Worm (Caenorhabditis elegans) whole organism, L2 larva: ENCODE results near the gene asp-16.

Experiments used
- C34F6.9 ChIP-seq: fragments of 150-350 bp; optimal IDR thresholded peaks from 2 replicates; lab custom pipeline; 2014; ENCODE audit warnings: missing biosample characterization, missing genetic modification characterization
- F13H6.1 ChIP-seq: sonication (generic microtip); optimal IDR thresholded peaks from 2 replicates; lab custom pipeline; 2016; ENCODE audit warnings: missing genetic modification characterization, missing compliant biosample characterization
- R02D3.7 ChIP-seq: fragments of 150-350 bp; optimal IDR thresholded peaks from 2 replicates; lab custom pipeline; 2014; ENCODE audit warnings: missing biosample characterization, missing genetic modification characterization
- ZK546.5 ChIP-seq: sonication (generic microtip); optimal IDR thresholded peaks from 2 replicates; lab custom pipeline; 2017; ENCODE audit warnings: missing biosample characterization, missing genetic modification characterization
- alr-1 ChIP-seq: fragments of 150-350 bp; optimal IDR thresholded peaks from 2 replicates; lab custom pipeline; 2014; ENCODE audit warnings: missing biosample characterization, missing genetic modification characterization
- aly-2 ChIP-seq: fragments of 150-350 bp; optimal IDR thresholded peaks from 2 replicates; lab custom pipeline; 2014; ENCODE audit warnings: missing biosample characterization, missing genetic modification characterization
- ama-1 ChIP-seq: fragments of 150-350 bp; optimal IDR thresholded peaks from 2 replicates; lab custom pipeline; 2018; ENCODE audit warnings: inconsistent platforms
- blmp-1 ChIP-seq: sonication (generic microtip); optimal IDR thresholded peaks from 2 replicates; lab custom pipeline; 2017; ENCODE audit warnings: missing genetic modification characterization, mild to moderate bottlenecking, missing compliant biosample characterization, antibody characterized with exemption, moderate library complexity; ENCODE audit not compliant: insufficient read depth
- ceh-16 ChIP-seq: fragments of 150-350 bp; optimal IDR thresholded peaks from 2 replicates; lab custom pipeline; 2014; ENCODE audit warnings: missing biosample characterization, missing genetic modification characterization
- ceh-82 ChIP-seq: fragments of 150-350 bp; optimal IDR thresholded peaks from 2 replicates; lab custom pipeline; 2014; ENCODE audit warnings: missing biosample characterization, missing genetic modification characterization
- crh-2 ChIP-seq: sonication (generic microtip); optimal IDR thresholded peaks from 2 replicates; lab custom pipeline; 2017; ENCODE audit warnings: missing biosample characterization, missing genetic modification characterization
- egl-27 ChIP-seq: sonication (generic microtip); optimal IDR thresholded peaks from 3 replicates; lab custom pipeline; 2017; ENCODE audit warnings: missing biosample characterization, missing genetic modification reagents, missing genetic modification characterization
- fos-1 ChIP-seq: fragments of 150-350 bp; optimal IDR thresholded peaks from 2 replicates; lab custom pipeline; 2014; ENCODE audit warnings: missing biosample characterization, missing genetic modification characterization
- lin-13 ChIP-seq: fragments of 150-350 bp; optimal IDR thresholded peaks from 2 replicates; lab custom pipeline; 2014; ENCODE audit warnings: missing biosample characterization, missing genetic modification reagents, missing genetic modification characterization
- lin-39 ChIP-seq: fragments of 150-350 bp; optimal IDR thresholded peaks from 2 replicates; lab custom pipeline; 2014; ENCODE audit warnings: missing biosample characterization, missing genetic modification reagents, missing genetic modification characterization
- lsy-2 ChIP-seq, 2 experiments: fragments of 150-350 bp in 1 of 2; sonication (generic microtip) in 1 of 2; optimal IDR thresholded peaks; 2 replicates each; lab custom pipeline; 2014 to 2017; ENCODE audit warnings: missing biosample characterization in 2 of 2, missing genetic modification characterization in 2 of 2
- mab-5 ChIP-seq: fragments of 150-350 bp; optimal IDR thresholded peaks from 2 replicates; lab custom pipeline; 2014; ENCODE audit warnings: missing biosample characterization, missing genetic modification characterization
- mbf-1 ChIP-seq: sonication (generic microtip); optimal IDR thresholded peaks from 2 replicates; lab custom pipeline; 2017; ENCODE audit warnings: missing biosample characterization, missing genetic modification characterization
- nhr-10 ChIP-seq: sonication (generic microtip); optimal IDR thresholded peaks from 2 replicates; lab custom pipeline; 2017; ENCODE audit warnings: missing biosample characterization, missing genetic modification characterization
- nhr-11 ChIP-seq: fragments of 150-350 bp; optimal IDR thresholded peaks from 2 replicates; lab custom pipeline; 2014; ENCODE audit warnings: missing biosample characterization, missing genetic modification characterization
- nhr-12 ChIP-seq: fragments of 150-350 bp; optimal IDR thresholded peaks from 2 replicates; lab custom pipeline; 2014; ENCODE audit warnings: missing biosample characterization, missing genetic modification characterization
- nhr-129 ChIP-seq: fragments of 150-350 bp; optimal IDR thresholded peaks from 2 replicates; lab custom pipeline; 2014; ENCODE audit warnings: missing biosample characterization, missing genetic modification characterization
- nhr-21 ChIP-seq: fragments of 150-350 bp; optimal IDR thresholded peaks from 2 replicates; lab custom pipeline; 2014; ENCODE audit warnings: missing biosample characterization, missing genetic modification characterization
- nhr-23 ChIP-seq: fragments of 150-350 bp; optimal IDR thresholded peaks from 2 replicates; lab custom pipeline; 2014; ENCODE audit warnings: missing biosample characterization, missing genetic modification reagents, missing genetic modification characterization
- nhr-237 ChIP-seq: fragments of 150-350 bp; optimal IDR thresholded peaks from 2 replicates; lab custom pipeline; 2014; ENCODE audit warnings: missing biosample characterization, missing genetic modification characterization
- peb-1 ChIP-seq: fragments of 150-350 bp; optimal IDR thresholded peaks from 2 replicates; lab custom pipeline; 2014; ENCODE audit warnings: missing biosample characterization, missing genetic modification characterization
- skn-1 ChIP-seq: sonication (generic microtip); optimal IDR thresholded peaks from 2 replicates; lab custom pipeline; 2017; ENCODE audit warnings: missing biosample characterization, missing genetic modification characterization
- sma-3 ChIP-seq: sonication (generic microtip); optimal IDR thresholded peaks from 2 replicates; lab custom pipeline; 2016; ENCODE audit warnings: missing genetic modification reagents, missing genetic modification characterization, missing compliant biosample characterization
- sma-9 ChIP-seq, 2 experiments: fragments of 150-350 bp in 1 of 2; sonication (generic microtip) in 1 of 2; optimal IDR thresholded peaks; 2 replicates each; lab custom pipeline; 2014 to 2016; ENCODE audit warnings: missing genetic modification characterization in 2 of 2, mild to moderate bottlenecking in 1 of 2, missing biosample characterization in 1 of 2, missing compliant biosample characterization in 1 of 2, missing genetic modification reagents in 1 of 2, moderate library complexity in 1 of 2
- snpc-4 ChIP-seq: fragments of 150-350 bp; optimal IDR thresholded peaks from 2 replicates; lab custom pipeline; 2014; ENCODE audit warnings: missing biosample characterization, missing genetic modification characterization
- unc-55 ChIP-seq: fragments of 150-350 bp; sonication (generic microtip); optimal IDR thresholded peaks from 3 replicates; lab custom pipeline; 2014; ENCODE audit warnings: missing biosample characterization, missing genetic modification reagents, missing genetic modification characterization
- zag-1 ChIP-seq: fragments of 150-350 bp; optimal IDR thresholded peaks from 2 replicates; lab custom pipeline; 2014; ENCODE audit warnings: missing biosample characterization, missing genetic modification characterization
- ztf-1 ChIP-seq: fragments of 200-800 bp; sonication (Bioruptor generic); conservative IDR thresholded peaks from 2 replicates; pipeline ENCODE4 v1.3.6; 2022; ENCODE audit warnings: missing genetic modification characterization, missing compliant biosample characterization
- ztf-11 ChIP-seq: sonication (generic microtip); optimal IDR thresholded peaks from 2 replicates; lab custom pipeline; 2017; ENCODE audit warnings: missing biosample characterization, missing genetic modification characterization
- ztf-4 ChIP-seq: fragments of 150-350 bp; optimal IDR thresholded peaks from 2 replicates; lab custom pipeline; 2014; ENCODE audit warnings: missing biosample characterization, missing genetic modification characterization

Gene asp-16

DNA sequence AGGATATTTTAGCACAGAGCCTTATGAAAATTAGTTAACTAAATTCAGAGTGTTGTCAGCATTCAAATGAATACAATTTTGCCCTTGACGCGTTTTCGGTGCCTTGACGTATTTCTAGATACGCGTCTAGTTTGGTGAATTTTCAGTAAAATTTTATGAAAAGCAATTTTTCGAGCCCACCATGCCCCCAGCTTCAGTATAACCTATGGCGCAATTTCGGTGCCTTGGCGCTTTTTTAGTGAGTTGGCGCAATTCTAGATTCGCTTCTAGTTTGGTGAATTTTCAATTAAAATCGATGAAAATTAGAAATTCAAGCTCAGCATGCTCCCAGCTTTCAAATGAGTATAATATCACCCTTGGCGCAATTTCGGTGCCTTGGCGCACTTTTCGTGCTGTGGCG lies 29.2 kb downstream of the asp-16 start:
- TF ChIP-seq ztf-4 (tag; lab: Kevin White, UChicago) (no peak), lin-39 (tag; lab: Kevin White, UChicago) (no peak)

DNA sequence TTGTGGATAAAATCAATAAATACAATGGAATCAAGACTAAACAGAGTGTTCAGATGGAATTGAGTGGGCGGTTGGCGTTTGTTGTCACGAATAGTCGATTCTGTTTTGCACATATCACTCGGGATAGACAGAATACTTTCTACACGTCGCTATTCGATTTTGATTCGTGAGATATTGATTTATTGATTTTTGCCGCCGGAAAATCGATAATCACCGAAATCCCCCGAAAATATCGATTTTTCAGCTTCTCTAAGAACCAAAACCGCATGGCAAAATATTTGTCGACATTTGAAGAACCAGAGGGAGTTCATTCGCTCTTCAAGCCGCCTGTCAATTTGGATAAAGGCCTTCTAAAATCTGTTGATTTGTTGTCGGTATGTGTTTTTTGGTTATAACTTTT lies 32.0 kb downstream of the asp-16 start:
- TF ChIP-seq lin-13 (GFP tag; lab: Kevin White, UChicago): no peak
- TF ChIP-seq nhr-12 (tag; lab: Kevin White, UChicago): no peak
- TF ChIP-seq snpc-4 (tag; lab: Kevin White, UChicago): no peak
- TF ChIP-seq ceh-82 (tag; lab: Kevin White, UChicago): no peak

- TF ChIP-seq lsy-2 (tag; optimal IDR thresholded peaks at IDR 0.05; lab: Kevin White, UChicago) (no peak), crh-2 (tag; lab: Kevin White, UChicago) (no peak), nhr-237 (tag; lab: Kevin White, UChicago) (no peak), ztf-11 (tag; lab: Kevin White, UChicago) (no peak), ceh-16 (tag; lab: Kevin White, UChicago) (no peak)
These were observed 40.7 kb downstream of the asp-16 start, which contains the start of gene Y39B6A.33 for ce11 chrV:19001656-19002055. Gene Y39B6A.33, plus strand, starts transcription at chrV:19001956.

ce11 chrV:19001016-19001415 lies 41.4 kb downstream of the asp-16 start, which contains the start of gene Y39B6A.34:
Gene Y39B6A.34, plus strand, starts transcription at chrV:19001018.
- TF ChIP-seq C34F6.9 (tag; lab: Kevin White, UChicago) (peak; percentile 23), zag-1 (tag; lab: Kevin White, UChicago) (no peak), sma-9 (GFP tag; optimal IDR thresholded peaks at IDR 0.05; lab: Kevin White, UChicago) (peak; percentile 25), sma-9 (tag; optimal IDR thresholded peaks at IDR 0.05; lab: Kevin White, UChicago) (no peak), lsy-2 (tag; optimal IDR thresholded peaks at IDR 0.05; lab: Kevin White, UChicago) (peak in 1 of 2 experiments; percentile 24), egl-27 (no peak), alr-1 (tag; lab: Kevin White, UChicago) (no peak), unc-55 (GFP tag; lab: Kevin White, UChicago) (peak; percentile 41), F13H6.1 (tag; lab: Kevin White, UChicago) (peak; percentile 13), aly-2 (tag; lab: Kevin White, UChicago) (no peak), mbf-1 (no peak), ztf-4 (tag; lab: Kevin White, UChicago) (no peak), nhr-129 (no peak), ceh-82 (tag; lab: Kevin White, UChicago) (no peak), ZK546.5 (no peak)

ce11 chrV:19000542-19000941 lies 41.9 kb downstream of the asp-16 start:
- TF ChIP-seq nhr-11 (tag; lab: Kevin White, UChicago): no peak
- TF ChIP-seq aly-2 (tag; lab: Kevin White, UChicago): no peak
- no peak for TF ChIP-seq peb-1 (tag; lab: Kevin White, UChicago)
- TF ChIP-seq crh-2 (tag; lab: Kevin White, UChicago): no peak
- no peak for TF ChIP-seq fos-1 (tag; lab: Kevin White, UChicago)

DNA sequence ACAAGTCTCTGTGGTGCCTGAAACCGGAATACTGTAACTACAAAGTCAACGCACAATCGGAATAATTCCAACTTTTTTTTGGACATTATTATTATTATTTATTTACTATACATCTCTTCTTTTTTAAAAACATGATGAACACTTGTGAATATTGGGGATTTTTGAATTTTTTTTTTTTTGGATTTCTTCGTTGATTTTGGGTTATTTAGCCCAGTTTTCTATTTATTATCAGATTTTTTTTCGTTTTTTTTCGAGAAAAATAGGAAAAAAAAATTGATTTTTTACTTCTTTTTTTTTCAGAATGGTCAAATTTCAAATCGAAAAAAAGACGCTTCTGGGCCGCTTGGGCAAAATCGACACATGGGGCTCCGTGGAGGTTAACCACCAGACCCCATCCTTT lies 44.4 kb downstream of the asp-16 start, which contains the start of gene tgt-2:
tgt-2 (plus strand) TSS at position 301 of the 400 bp plus-strand sequence.
- TF ChIP-seq R02D3.7 (no peak), ceh-16 (tag; lab: Kevin White, UChicago) (no peak), nhr-10 (tag; lab: Kevin White, UChicago) (no peak), blmp-1 (no peak)

DNA sequence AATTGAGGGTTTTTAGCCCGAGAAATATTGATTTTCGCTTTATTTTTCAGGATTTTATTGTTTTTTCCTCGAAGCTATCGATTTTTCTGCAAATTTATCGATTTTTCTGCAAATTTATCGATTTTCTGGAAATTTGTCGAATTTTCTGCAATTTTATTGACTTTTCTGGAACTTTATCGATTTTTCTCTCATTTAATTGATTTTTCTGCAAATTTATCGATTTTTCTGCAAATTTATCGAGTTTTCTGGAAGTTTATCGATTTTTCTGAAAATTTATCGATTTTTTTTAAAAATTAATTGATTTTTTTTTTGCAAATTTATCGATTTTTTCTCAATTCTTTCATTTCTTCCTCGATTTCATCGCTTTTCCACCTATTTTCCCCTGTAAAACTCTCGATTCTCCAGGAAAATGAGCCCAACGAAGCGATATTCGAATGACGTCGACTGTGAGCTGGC lies 48.8 kb downstream of the asp-16 start, which contains the start of gene gtf-2F2:
gtf-2F2 (plus strand) TSS at position 406 of the 456 bp plus-strand sequence.
- TF ChIP-seq aly-2 (tag; lab: Kevin White, UChicago) (no peak), nhr-23 (tag; lab: Kevin White, UChicago) (no peak), blmp-1 (no peak), sma-9 (GFP tag; optimal IDR thresholded peaks at IDR 0.05; lab: Kevin White, UChicago) (no peak), sma-9 (tag; optimal IDR thresholded peaks at IDR 0.05; lab: Kevin White, UChicago) (no peak), mab-5 (tag; lab: Kevin White, UChicago) (no peak), nhr-10 (tag; lab: Kevin White, UChicago) (no peak), mbf-1 (no peak), nhr-12 (tag; lab: Kevin White, UChicago) (no peak), ama-1 (lab: Kevin White, UChicago) (no peak), nhr-21 (tag; lab: Kevin White, UChicago) (no peak), sma-3 (no peak), lsy-2 (tag; optimal IDR thresholded peaks at IDR 0.05; lab: Kevin White, UChicago) (no peak), ztf-1 (no peak), ztf-4 (tag; lab: Kevin White, UChicago) (no peak), snpc-4 (tag; lab: Kevin White, UChicago) (no peak), skn-1 (tag; lab: Kevin White, UChicago) (no peak)
